Worm (Caenorhabditis elegans) whole organism, young adult: Measurements from ENCODE around the gene nrfl-1.

ENCODE experiments used
- B0019.2 ChIP-seq: fragments of 200-800 bp; sonication (Bioruptor generic); conservative IDR thresholded peaks from 2 replicates; pipeline ENCODE4 v1.3.6; 2022; ENCODE audit warnings: missing genetic modification reagents, missing genetic modification characterization, missing compliant biosample characterization
- C17E4.6 ChIP-seq: fragments of 200-800 bp; sonication (Bioruptor generic); IDR thresholded peaks from 2 replicates; pipeline ENCODE4 v1.3.6; 2022; ENCODE audit warnings: missing genetic modification reagents, missing genetic modification characterization, missing compliant biosample characterization
- T26A5.8 ChIP-seq: sonication (generic microtip); optimal IDR thresholded peaks from 2 replicates; lab custom pipeline; 2016; ENCODE audit warnings: missing genetic modification characterization, missing compliant biosample characterization
- Y79H2A.3 ChIP-seq: fragments of 200-800 bp; sonication (Bioruptor generic); conservative IDR thresholded peaks from 2 replicates; pipeline ENCODE4 v1.3.6; 2022; ENCODE audit warnings: missing genetic modification reagents, missing genetic modification characterization, missing compliant biosample characterization
- Y95B8A.8 ChIP-seq: fragments of 200-800 bp; sonication (Bioruptor generic); IDR thresholded peaks from 2 replicates; pipeline ENCODE4 v1.3.6; 2022; ENCODE audit warnings: missing genetic modification reagents, missing genetic modification characterization, missing compliant biosample characterization
- bed-2 ChIP-seq: fragments of 200-800 bp; sonication (Bioruptor generic); IDR thresholded peaks from 2 replicates; pipeline ENCODE4 v1.3.6; 2022; ENCODE audit warnings: missing genetic modification reagents, missing genetic modification characterization, missing compliant biosample characterization
- chd-7 ChIP-seq: sonication (generic microtip); optimal IDR thresholded peaks from 2 replicates; lab custom pipeline; 2016; ENCODE audit warnings: mild to moderate bottlenecking, missing genetic modification characterization, moderate library complexity, missing compliant biosample characterization
- dpl-1 ChIP-seq: fragments of 150-350 bp; optimal IDR thresholded peaks from 2 replicates; lab custom pipeline; 2014; ENCODE audit warnings: missing biosample characterization, missing genetic modification reagents, missing genetic modification characterization
- ekl-4 ChIP-seq: fragments of 200-800 bp; sonication (Bioruptor generic); IDR thresholded peaks from 2 replicates; pipeline ENCODE4 v1.3.6; 2022; ENCODE audit warnings: missing genetic modification reagents, missing genetic modification characterization, missing compliant biosample characterization
- hmg-1.2 ChIP-seq: fragments of 200-800 bp; sonication (Bioruptor generic); IDR thresholded peaks from 2 replicates; pipeline ENCODE4 v1.3.6; 2022; ENCODE audit warnings: missing genetic modification reagents, missing genetic modification characterization, missing compliant biosample characterization
- lag-1 ChIP-seq: fragments of 200-800 bp; sonication (Bioruptor generic); IDR thresholded peaks from 2 replicates; pipeline ENCODE4 v1.3.6; 2022; ENCODE audit warnings: missing genetic modification reagents, missing genetic modification characterization, missing compliant biosample characterization
- lin-40 ChIP-seq: sonication (generic microtip); optimal IDR thresholded peaks from 2 replicates; lab custom pipeline; 2016; ENCODE audit warnings: missing genetic modification characterization, mild to moderate bottlenecking, missing compliant biosample characterization, missing genotype, missing genetic modification reagents
- lin-54 ChIP-seq: fragments of 200-800 bp; sonication (Bioruptor generic); optimal IDR thresholded peaks from 2 replicates; lab custom pipeline; 2018; ENCODE audit warnings: mild to moderate bottlenecking, missing genetic modification characterization, missing compliant biosample characterization
- lir-1 ChIP-seq: fragments of 200-800 bp; sonication (Bioruptor generic); conservative IDR thresholded peaks from 2 replicates; pipeline ENCODE4 v1.3.6; 2022; ENCODE audit warnings: missing genetic modification reagents, missing genetic modification characterization, missing compliant biosample characterization
- lsl-1 ChIP-seq: fragments of 200-800 bp; sonication (Bioruptor generic); optimal IDR thresholded peaks from 2 replicates; lab custom pipeline; 2018; ENCODE audit warnings: mild to moderate bottlenecking, missing genetic modification characterization, moderate library complexity, missing compliant biosample characterization
- nhr-80 ChIP-seq: sonication (generic microtip); optimal IDR thresholded peaks from 2 replicates; lab custom pipeline; 2016; ENCODE audit warnings: missing genetic modification characterization, missing compliant biosample characterization
- pbrm-1 ChIP-seq: fragments of 200-800 bp; sonication (Bioruptor generic); IDR thresholded peaks from 2 replicates; pipeline ENCODE4 v1.3.6; 2022; ENCODE audit warnings: missing genetic modification reagents, missing genetic modification characterization, missing compliant biosample characterization
- rcor-1 ChIP-seq: fragments of 200-800 bp; sonication (Bioruptor generic); IDR thresholded peaks from 2 replicates; pipeline ENCODE4 v1.3.6; 2022; ENCODE audit warnings: missing genetic modification reagents, missing genetic modification characterization, missing compliant biosample characterization
- snpc-1.1 ChIP-seq: sonication (generic microtip); optimal IDR thresholded peaks from 2 replicates; lab custom pipeline; 2017; ENCODE audit warnings: missing genetic modification characterization, mild to moderate bottlenecking, missing compliant biosample characterization, antibody characterized with exemption, moderate library complexity, missing genotype, missing genetic modification reagents; ENCODE audit not compliant: insufficient read depth
- snpc-1.3 ChIP-seq: sonication (generic microtip); optimal IDR thresholded peaks from 2 replicates; lab custom pipeline; 2017; ENCODE audit warnings: missing genetic modification characterization, mild to moderate bottlenecking, missing compliant biosample characterization, antibody characterized with exemption, moderate library complexity, missing genotype, missing genetic modification reagents; ENCODE audit not compliant: insufficient read depth
- snpc-3.4 ChIP-seq: sonication (generic microtip); optimal IDR thresholded peaks from 2 replicates; lab custom pipeline; 2017; ENCODE audit warnings: missing genetic modification characterization, mild to moderate bottlenecking, missing compliant biosample characterization, antibody characterized with exemption, moderate library complexity, missing genotype, missing genetic modification reagents
- snpc-4 ChIP-seq, 5 experiments: fragments of 150-350 bp in 1 of 5; sonication (generic microtip) in 4 of 5; optimal IDR thresholded peaks; 2 replicates each; lab custom pipeline; 2014 to 2018; ENCODE audit warnings: missing genetic modification characterization in 5 of 5, missing biosample characterization in 3 of 5, antibody characterized with exemption in 2 of 5, mild to moderate bottlenecking in 2 of 5, missing compliant biosample characterization in 2 of 5, missing genotype in 2 of 5, moderate library complexity in 2 of 5, missing genetic modification reagents in 1 of 5
- somi-1 ChIP-seq: fragments of 200-800 bp; sonication (Bioruptor generic); optimal IDR thresholded peaks from 2 replicates; lab custom pipeline; 2018; ENCODE audit warnings: mild to moderate bottlenecking, missing genetic modification characterization, missing compliant biosample characterization
- tlf-1 ChIP-seq: fragments of 200-800 bp; sonication (Bioruptor generic); optimal IDR thresholded peaks from 2 replicates; lab custom pipeline; 2018; ENCODE audit warnings: mild to moderate bottlenecking, missing genetic modification characterization, missing compliant biosample characterization
- unc-130 ChIP-seq: sonication (generic microtip); optimal IDR thresholded peaks from 2 replicates; lab custom pipeline; 2016; ENCODE audit warnings: missing genetic modification reagents, missing genetic modification characterization, missing compliant biosample characterization
- zfh-2 ChIP-seq: fragments of 200-800 bp; sonication (Bioruptor generic); conservative IDR thresholded peaks from 2 replicates; pipeline ENCODE4 v1.3.6; 2022; ENCODE audit warnings: missing genetic modification reagents, missing genetic modification characterization, missing compliant biosample characterization

The nrfl-1 gene

ce11 chrIV:9146819-9147518 is 28.1 kb downstream of the nrfl-1 start, which contains the start of the genes rpb-12 and aly-2 (continued):
- TF ChIP-seq hmg-1.2 (GFP tag; lab: Robert Waterston, UW) = peak; percentile 59
- peak; percentile 61 for TF ChIP-seq tlf-1 (GFP tag; lab: Kevin White, UChicago)
- TF ChIP-seq T26A5.8 = no peak
- no peak for TF ChIP-seq zfh-2
- TF ChIP-seq pbrm-1 (GFP tag; lab: Robert Waterston, UW) = peak; percentile 75
- TF ChIP-seq lin-54 (GFP tag; lab: Kevin White, UChicago) = peak; percentile 81
- peak; percentile 65; the same call in 1 of the 2 replicates for TF ChIP-seq lir-1 (GFP tag; lab: Robert Waterston, UW)
- TF ChIP-seq snpc-3.4 (tag; lab: Kevin White, UChicago) = peak; percentile 91
- no peak for TF ChIP-seq chd-7 (tag; lab: Kevin White, UChicago)
- TF ChIP-seq B0019.2 (GFP tag; lab: Robert Waterston, UW) = peak; percentile 78
- TF ChIP-seq rcor-1 = peak; percentile 82
- peak; percentile 68 for TF ChIP-seq lsl-1 (GFP tag; lab: Kevin White, UChicago)
- TF ChIP-seq bed-2 (GFP tag; lab: Robert Waterston, UW) = no peak
- TF ChIP-seq Y79H2A.3 = 0 out of 2 replicates have a peak, but pooled peaks have one; percentile 23
- TF ChIP-seq snpc-4 (GFP tag; optimal IDR thresholded peaks at IDR 0.05; lab: Kevin White, UChicago) = peak; percentile 79
- peak; percentile 61 to 80 (median 64) for TF ChIP-seq snpc-4 (tag; optimal IDR thresholded peaks at IDR 0.05; lab: Kevin White, UChicago)
- TF ChIP-seq Y95B8A.8 (GFP tag; lab: Robert Waterston, UW) = peak; percentile 55; the same call in 1 of the 2 replicates
- peak; percentile 50; the same call in 1 of the 2 replicates for TF ChIP-seq C17E4.6 (GFP tag; lab: Robert Waterston, UW)

ce11 chrIV:9150175-9150574 is 31.3 kb downstream of the nrfl-1 start, which contains the start of gene F23B2.7:
TSS of gene F23B2.7 (plus strand) at chrIV:9150475.
- TF ChIP-seq lag-1 (GFP tag; lab: Robert Waterston, UW) = no peak
- TF ChIP-seq unc-130 (GFP tag; lab: Kevin White, UChicago) = no peak
- no peak for TF ChIP-seq ekl-4 (GFP tag; lab: Robert Waterston, UW)
- TF ChIP-seq dpl-1 (GFP tag; lab: Kevin White, UChicago) = no peak

ce11 chrIV:9154263-9154662 is 35.4 kb downstream of the nrfl-1 start, which contains the start of gene F23B2.10:
TSS of gene F23B2.10 (minus strand) at chrIV:9154363.
- TF ChIP-seq snpc-1.3 (tag; lab: Kevin White, UChicago) (no peak), lin-40 (tag; lab: Kevin White, UChicago) (no peak), somi-1 (GFP tag; lab: Kevin White, UChicago) (no peak)

ce11 chrIV:9158969-9159800 is 40.3 kb downstream of the nrfl-1 start, which contains the start of gene pcp-3:
TSS of gene pcp-3 (minus strand) at chrIV:9159019.
- no peak for TF ChIP-seq T26A5.8
- TF ChIP-seq nhr-80 (tag; lab: Kevin White, UChicago) = peak; percentile 55
- TF ChIP-seq, all 124 proteins: peak for 1

- TF ChIP-seq snpc-1.1 (tag; lab: Kevin White, UChicago) = no peak
- TF ChIP-seq nhr-80 (tag; lab: Kevin White, UChicago) = peak; percentile 96
Measured at ce11 chrIV:9159863-9160262, 41.0 kb downstream of the nrfl-1 start.
